Fruit fly (Drosophila melanogaster): ENCODE data around the gene CG14903.

DNA sequence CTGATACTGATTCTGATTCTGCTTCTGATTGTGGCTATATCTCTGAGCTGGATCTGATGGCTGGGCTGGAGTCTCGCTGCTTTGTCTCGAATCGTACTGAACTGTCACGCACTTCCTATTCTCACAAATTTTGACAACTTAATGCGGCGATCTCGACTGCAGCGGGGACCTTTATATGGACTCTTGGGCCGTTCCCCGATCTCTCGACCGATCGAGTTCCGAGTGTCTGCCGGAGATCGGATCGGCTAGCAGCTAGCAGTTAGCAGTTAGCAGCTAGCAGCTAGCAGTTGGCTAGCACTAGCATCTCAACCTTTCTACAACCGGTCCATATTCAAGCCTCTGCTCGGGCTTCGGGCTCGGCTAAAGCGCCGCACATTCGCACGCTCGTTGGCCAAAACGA lies 31.2 kb upstream of the CG14903 start, which contains the start of gene CG10345:
- TF ChIP-seq Gug (GFP tag; IDR thresholded peaks at IDR 0.05) (no peak), Sox102F (GFP tag; optimal IDR thresholded peaks at IDR 0.05) (no peak), CG10631 (GFP tag; optimal IDR thresholded peaks at IDR 0.05) (no peak), CG1621 (tag; optimal IDR thresholded peaks at IDR 0.05) (no peak), Hr38 (GFP tag; optimal IDR thresholded peaks at IDR 0.05) (no peak), OdsH (GFP tag; optimal IDR thresholded peaks at IDR 0.05) (no peak), CG15336 (GFP tag; IDR thresholded peaks at IDR 0.05) (no peak), pdm3 (GFP tag; optimal IDR thresholded peaks at IDR 0.05) (no peak)

Measured in whole organism, prepupa.